Worm (Caenorhabditis elegans) whole organism, young adult: ENCODE results near the gene kcnl-3.

Experiments
- B0336.3 ChIP-seq: fragments of 200-800 bp; sonication (Bioruptor generic); IDR thresholded peaks from 2 replicates; pipeline ENCODE4 v1.3.6; 2022; ENCODE audit warnings: missing genetic modification characterization, missing compliant biosample characterization
- aptf-3 ChIP-seq: fragments of 200-800 bp; sonication (Bioruptor generic); IDR thresholded peaks from 2 replicates; pipeline ENCODE4 v1.3.6; 2022; ENCODE audit warnings: missing genetic modification characterization, missing compliant biosample characterization
- bed-1 ChIP-seq: fragments of 200-800 bp; sonication (Bioruptor generic); IDR thresholded peaks from 2 replicates; pipeline ENCODE4 v1.3.6; 2022; ENCODE audit warnings: missing genetic modification reagents, missing genetic modification characterization, missing compliant biosample characterization
- dpl-1 ChIP-seq: fragments of 150-350 bp; optimal IDR thresholded peaks from 2 replicates; lab custom pipeline; 2014; ENCODE audit warnings: missing biosample characterization, missing genetic modification reagents, missing genetic modification characterization
- hlh-26 ChIP-seq: fragments of 200-800 bp; sonication (Bioruptor generic); conservative IDR thresholded peaks from 2 replicates; pipeline ENCODE4 v1.3.6; 2022; ENCODE audit warnings: missing genetic modification reagents, missing genetic modification characterization, missing compliant biosample characterization
- nhr-90 ChIP-seq: sonication (generic microtip); optimal IDR thresholded peaks from 2 replicates; lab custom pipeline; 2016; ENCODE audit warnings: missing genotype, mild to moderate bottlenecking, missing genetic modification characterization, missing compliant biosample characterization
- pha-4 ChIP-seq: fragments of 150-350 bp; sonication (generic microtip); optimal IDR thresholded peaks from 2 replicates; lab custom pipeline; 2014; ENCODE audit warnings: missing biosample characterization, missing genetic modification reagents, missing genetic modification characterization
- ztf-22 ChIP-seq: fragments of 200-800 bp; sonication (Bioruptor generic); optimal IDR thresholded peaks from 2 replicates; lab custom pipeline; 2018; ENCODE audit warnings: mild to moderate bottlenecking, missing genetic modification characterization, moderate library complexity, missing compliant biosample characterization

DNA sequence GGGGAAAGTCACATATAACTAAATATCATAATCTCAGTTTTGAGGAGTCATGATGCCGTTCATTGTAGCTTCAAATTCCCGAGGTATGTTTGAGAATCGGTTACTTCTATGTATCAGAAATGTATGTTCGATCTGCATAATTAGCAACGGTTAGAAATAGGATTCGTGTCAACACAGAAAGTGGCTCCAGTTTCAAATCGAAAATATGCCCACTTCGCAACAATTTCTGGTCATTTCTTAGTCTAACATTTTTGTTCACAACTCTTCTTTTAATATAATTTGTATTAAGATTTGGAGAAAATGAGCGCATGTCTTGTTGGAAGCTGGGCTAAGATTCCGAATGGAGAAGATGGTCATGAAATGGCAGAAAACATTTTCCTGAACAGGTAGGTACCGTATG is 26.9 kb downstream of the kcnl-3 start, which contains the start of gene pks-1:
- TF ChIP-seq ztf-22 (GFP tag; lab: Kevin White, UChicago) (no peak), pha-4 (tag; lab: Kevin White, UChicago) (no peak), B0336.3 (GFP tag; lab: Robert Waterston, UW) (no peak), dpl-1 (GFP tag; lab: Kevin White, UChicago) (no peak), aptf-3 (GFP tag; lab: Robert Waterston, UW) (no peak), bed-1 (GFP tag; lab: Robert Waterston, UW) (no peak), nhr-90 (no peak), hlh-26 (GFP tag; lab: Robert Waterston, UW) (no peak)
